Worm (Caenorhabditis elegans): ENCODE data around the gene C32D5.11.

- no peak for TF ChIP-seq nhr-11 (tag; optimal IDR thresholded peaks at IDR 0.05)
- TF ChIP-seq alr-1 (tag; optimal IDR thresholded peaks at IDR 0.05), result no peak
- no peak for TF ChIP-seq mab-5 (tag; optimal IDR thresholded peaks at IDR 0.05)
- TF ChIP-seq aly-2 (tag; optimal IDR thresholded peaks at IDR 0.05), result no peak
- TF ChIP-seq ama-1 (optimal IDR thresholded peaks at IDR 0.05), result no peak
- no peak for TF ChIP-seq snpc-4 (tag; optimal IDR thresholded peaks at IDR 0.05)
- no peak for TF ChIP-seq lin-39 (tag; optimal IDR thresholded peaks at IDR 0.05)
- TF ChIP-seq ceh-82 (tag; optimal IDR thresholded peaks at IDR 0.05), result no peak
These were observed 33.2 kb downstream of the C32D5.11 start for ce11 chrII:6322081-6322480.
